Fruit fly (Drosophila melanogaster) whole organism, embryonic: ENCODE data around the gene CG43750.

Experiments
- Aef1 ChIP-seq: fragments of 200-800 bp; sonication (Bioruptor generic); IDR thresholded peaks from 3 replicates; pipeline ENCODE4 v1.3.6; 2022; ENCODE audit warnings: missing biosample characterization, missing genetic modification characterization
- Atf3 ChIP-seq: fragments of 200-800 bp; sonication (Bioruptor generic); optimal IDR thresholded peaks from 3 replicates; lab custom pipeline; 2016; ENCODE audit warnings: missing biosample characterization, missing genetic modification characterization
- B-H2 ChIP-seq: fragments of 200-800 bp; sonication (Bioruptor generic); optimal IDR thresholded peaks from 2 replicates; lab custom pipeline; 2018; ENCODE audit warnings: missing biosample characterization, mild to moderate bottlenecking, missing genetic modification characterization
- CG1233 ChIP-seq: fragments of 200-800 bp; sonication (Bioruptor generic); optimal IDR thresholded peaks from 4 replicates; lab custom pipeline; 2018; ENCODE audit warnings: missing biosample characterization, mild to moderate bottlenecking, missing genetic modification characterization
- CG12942 ChIP-seq: fragments of 200-800 bp; sonication (Bioruptor generic); optimal IDR thresholded peaks from 3 replicates; lab custom pipeline; 2016; ENCODE audit warnings: missing biosample characterization, missing genetic modification characterization
- CG14014 ChIP-seq: fragments of 200-800 bp; sonication (Bioruptor generic); IDR thresholded peaks from 2 replicates; pipeline ENCODE4 v1.3.6; 2022; ENCODE audit warnings: missing biosample characterization, missing genetic modification characterization
- CG18476 ChIP-seq: fragments of 200-800 bp; sonication (Bioruptor generic); optimal IDR thresholded peaks from 2 replicates; lab custom pipeline; 2016; ENCODE audit warnings: missing biosample characterization, mild to moderate bottlenecking, missing genetic modification characterization
- CG2712 ChIP-seq: fragments of 200-800 bp; optimal IDR thresholded peaks from 3 replicates; lab custom pipeline; 2019; ENCODE audit warnings: missing biosample characterization, mild to moderate bottlenecking, missing genetic modification characterization, moderate library complexity
- CG2875 ChIP-seq: fragments of 200-800 bp; sonication (Bioruptor generic); optimal IDR thresholded peaks from 2 replicates; lab custom pipeline; 2017; ENCODE audit warnings: missing biosample characterization, mild to moderate bottlenecking, missing genetic modification characterization, missing genetic modification reagents
- CG33557 ChIP-seq: fragments of 200-800 bp; sonication (Bioruptor generic); optimal IDR thresholded peaks from 2 replicates; lab custom pipeline; 2019; ENCODE audit warnings: missing biosample characterization, mild to moderate bottlenecking, missing genetic modification characterization, moderate library complexity
- CG3838 ChIP-seq: fragments of 200-800 bp; sonication (Bioruptor generic); optimal IDR thresholded peaks from 3 replicates; lab custom pipeline; 2016; ENCODE audit warnings: missing biosample characterization, missing genetic modification characterization
- CG3847 ChIP-seq: fragments of 200-800 bp; sonication (Bioruptor generic); IDR thresholded peaks from 2 replicates; pipeline ENCODE4 v1.3.6; 2022; ENCODE audit warnings: missing biosample characterization, missing genetic modification characterization
- CG42726 ChIP-seq: fragments of 200-800 bp; sonication (Bioruptor generic); IDR thresholded peaks from 2 replicates; pipeline ENCODE4 v1.3.6; 2022; ENCODE audit warnings: missing biosample characterization, missing genetic modification characterization; ENCODE audit not compliant: partially characterized antibody
- CG6654 ChIP-seq: fragments of 200-800 bp; sonication (Bioruptor generic); optimal IDR thresholded peaks from 2 replicates; lab custom pipeline; 2017; ENCODE audit warnings: missing biosample characterization, mild to moderate bottlenecking, missing genetic modification characterization
- CG6689 ChIP-seq: fragments of 200-800 bp; sonication (Bioruptor generic); IDR thresholded peaks from 2 replicates; pipeline ENCODE4 v1.3.6; 2022; ENCODE audit warnings: missing biosample characterization, missing genetic modification characterization
- CG8281 ChIP-seq: fragments of 200-800 bp; sonication (Bioruptor generic); optimal IDR thresholded peaks from 2 replicates; lab custom pipeline; 2018; ENCODE audit warnings: missing biosample characterization, mild to moderate bottlenecking, missing genetic modification characterization, moderate library complexity
- CG8290 ChIP-seq, 3 experiments: fragments of 200-800 bp; sonication (Bioruptor generic); optimal IDR thresholded peaks; 2 replicates each; lab custom pipeline; 2016 to 2019; ENCODE audit warnings: missing biosample characterization in 3 of 3, missing genetic modification characterization in 3 of 3, mild to moderate bottlenecking in 2 of 3, moderate library complexity in 1 of 3
- Dek ChIP-seq: fragments of 200-800 bp; sonication (Bioruptor generic); optimal IDR thresholded peaks from 3 replicates; lab custom pipeline; 2019; ENCODE audit warnings: missing biosample characterization, mild to moderate bottlenecking, missing genetic modification characterization, moderate library complexity
- Dfd ChIP-seq, 2 experiments: fragments of >200 bp; optimal IDR thresholded peaks; 2 replicates each; lab custom pipeline; 2017; ENCODE audit warnings: missing biosample characterization in 2 of 2, missing genetic modification characterization in 2 of 2
- Doc3 ChIP-seq: fragments of 200-800 bp; sonication (Bioruptor generic); IDR thresholded peaks from 3 replicates; pipeline ENCODE4 v1.3.6; 2022; ENCODE audit warnings: missing biosample characterization, missing genetic modification characterization; ENCODE audit not compliant: partially characterized antibody
- Ets97D ChIP-seq: fragments of 200-800 bp; sonication (Bioruptor generic); optimal IDR thresholded peaks from 3 replicates; lab custom pipeline; 2016; ENCODE audit warnings: missing biosample characterization, missing genetic modification characterization
- Gug ChIP-seq: fragments of 200-800 bp; sonication (Bioruptor generic); IDR thresholded peaks from 4 replicates; pipeline ENCODE4 v1.3.6; 2022; ENCODE audit warnings: missing biosample characterization, missing genetic modification characterization
- H2.0 ChIP-seq: fragments of 200-800 bp; sonication (Bioruptor generic); IDR thresholded peaks from 2 replicates; pipeline ENCODE4 v1.3.6; 2022; ENCODE audit warnings: missing biosample characterization, missing genetic modification characterization
- Hand ChIP-seq: fragments of 200-800 bp; sonication (Bioruptor generic); optimal IDR thresholded peaks from 2 replicates; lab custom pipeline; 2017; ENCODE audit warnings: mild to moderate bottlenecking, missing biosample characterization, missing genetic modification reagents, missing genetic modification characterization
- Hr78 ChIP-seq, 2 experiments: fragments of 200-800 bp in 1 of 2; fragments of >200 bp in 1 of 2; sonication (Bioruptor generic) in 1 of 2; optimal IDR thresholded peaks; 2 replicates each; lab custom pipeline; 2017 to 2019; ENCODE audit warnings: missing biosample characterization in 2 of 2, missing genetic modification characterization in 2 of 2, mild to moderate bottlenecking in 1 of 2, moderate library complexity in 1 of 2
- Mad ChIP-seq: fragments of 200-800 bp; sonication (Bioruptor generic); optimal IDR thresholded peaks from 2 replicates; lab custom pipeline; 2016; ENCODE audit warnings: missing biosample characterization, missing genetic modification characterization
- Mes4 ChIP-seq: fragments of 200-800 bp; sonication (Bioruptor generic); optimal IDR thresholded peaks from 2 replicates; lab custom pipeline; 2016; ENCODE audit warnings: missing biosample characterization, missing genetic modification characterization
- NC2α ChIP-seq: fragments of 200-800 bp; sonication (Bioruptor generic); optimal IDR thresholded peaks from 2 replicates; lab custom pipeline; 2016; ENCODE audit warnings: missing biosample characterization, missing genetic modification characterization
- NC2β ChIP-seq: fragments of 200-800 bp; sonication (Bioruptor generic); optimal IDR thresholded peaks from 2 replicates; lab custom pipeline; 2016; ENCODE audit warnings: missing biosample characterization, missing genetic modification characterization
- PHDP ChIP-seq: fragments of 200-800 bp; sonication (Bioruptor generic); optimal IDR thresholded peaks from 3 replicates; lab custom pipeline; 2018; ENCODE audit warnings: missing biosample characterization, mild to moderate bottlenecking, missing genetic modification characterization, moderate library complexity
- Six4 ChIP-seq: fragments of 200-800 bp; sonication (Bioruptor generic); optimal IDR thresholded peaks from 2 replicates; lab custom pipeline; 2016; ENCODE audit warnings: missing biosample characterization, missing genetic modification characterization
- Stat92E ChIP-seq, 3 experiments: fragments of >200 bp in 2 of 3; fragments of 200-800 bp in 1 of 3; sonication (Bioruptor generic) in 1 of 3; optimal IDR thresholded peaks; 2 replicates each; lab custom pipeline; 2017 to 2019; ENCODE audit warnings: missing biosample characterization in 3 of 3, missing genetic modification characterization in 3 of 3, mild to moderate bottlenecking in 1 of 3, moderate library complexity in 1 of 3
- Usf ChIP-seq: fragments of 200-800 bp; sonication (Bioruptor generic); optimal IDR thresholded peaks from 2 replicates; lab custom pipeline; 2017; ENCODE audit warnings: missing genotype, missing biosample characterization, missing genetic modification characterization
- aop ChIP-seq: fragments of 200-800 bp; sonication (Bioruptor generic); IDR thresholded peaks from 2 replicates; pipeline ENCODE4 v1.3.6; 2022; ENCODE audit warnings: missing biosample characterization, missing genetic modification characterization
- bbx ChIP-seq: fragments of 200-800 bp; sonication (Bioruptor generic); IDR thresholded peaks from 2 replicates; pipeline ENCODE4 v1.3.6; 2022; ENCODE audit warnings: missing biosample characterization, missing genetic modification characterization; ENCODE audit not compliant: partially characterized antibody
- cato ChIP-seq: fragments of 200-800 bp; sonication (Bioruptor generic); optimal IDR thresholded peaks from 2 replicates; lab custom pipeline; 2016; ENCODE audit warnings: missing biosample characterization, missing genetic modification characterization, borderline replicate concordance
- chn ChIP-seq: fragments of 200-800 bp; sonication (Bioruptor generic); optimal IDR thresholded peaks from 2 replicates; lab custom pipeline; 2016; ENCODE audit warnings: missing biosample characterization, missing genetic modification characterization
- emc ChIP-seq: fragments of 200-800 bp; sonication (Bioruptor generic); optimal IDR thresholded peaks from 2 replicates; lab custom pipeline; 2016; ENCODE audit warnings: missing biosample characterization, missing genetic modification characterization
- fru ChIP-seq: fragments of >200 bp; optimal IDR thresholded peaks from 2 replicates; lab custom pipeline; 2017
- gfzf ChIP-seq: fragments of 200-800 bp; sonication (Bioruptor generic); optimal IDR thresholded peaks from 2 replicates; lab custom pipeline; 2016; ENCODE audit warnings: missing biosample characterization, mild to moderate bottlenecking, missing genetic modification characterization, moderate library complexity
- hth ChIP-seq: fragments of >200 bp; optimal IDR thresholded peaks from 2 replicates; lab custom pipeline; 2017; ENCODE audit warnings: inconsistent platforms
- ind ChIP-seq: fragments of 200-800 bp; sonication (Bioruptor generic); optimal IDR thresholded peaks from 3 replicates; lab custom pipeline; 2016; ENCODE audit warnings: missing biosample characterization, missing genetic modification characterization
- lab ChIP-seq: fragments of 200-800 bp; sonication (Bioruptor generic); optimal IDR thresholded peaks from 3 replicates; lab custom pipeline; 2017; ENCODE audit warnings: missing biosample characterization, missing genetic modification characterization, mild to moderate bottlenecking, moderate library complexity, missing genetic modification reagents
- lov ChIP-seq, 2 experiments: fragments of 200-800 bp in 1 of 2; fragments of >200 bp in 1 of 2; sonication (Bioruptor generic) in 1 of 2; IDR thresholded peaks in 1 of 2; optimal IDR thresholded peaks in 1 of 2; 2 replicates in 1 of 2; 3 replicates in 1 of 2; pipeline versions ENCODE4 v1.3.6 to Lab custom; 2017 to 2022; ENCODE audit warnings: missing biosample characterization in 1 of 2, missing genetic modification characterization in 1 of 2
- nmo ChIP-seq: fragments of 200-800 bp; sonication (Bioruptor generic); optimal IDR thresholded peaks from 2 replicates; lab custom pipeline; 2018; ENCODE audit warnings: missing biosample characterization, mild to moderate bottlenecking, missing genetic modification characterization, moderate library complexity
- ranshi ChIP-seq: fragments of 200-800 bp; sonication (Bioruptor generic); IDR thresholded peaks from 2 replicates; pipeline ENCODE4 v1.3.6; 2022; ENCODE audit warnings: missing biosample characterization, missing genetic modification characterization
- sisA ChIP-seq: fragments of 200-800 bp; sonication (Bioruptor generic); IDR thresholded peaks from 2 replicates; pipeline ENCODE4 v1.3.6; 2022; ENCODE audit warnings: missing biosample characterization, missing genetic modification characterization
- tup ChIP-seq: fragments of 200-800 bp; sonication (Bioruptor generic); optimal IDR thresholded peaks from 2 replicates; lab custom pipeline; 2016; ENCODE audit warnings: missing biosample characterization, mild to moderate bottlenecking, missing genetic modification characterization, moderate library complexity
- zfh2 ChIP-seq: fragments of 200-800 bp; sonication (Bioruptor generic); optimal IDR thresholded peaks from 2 replicates; lab custom pipeline; 2016; ENCODE audit warnings: missing biosample characterization, missing genetic modification characterization

CG43750 gene

DNA sequence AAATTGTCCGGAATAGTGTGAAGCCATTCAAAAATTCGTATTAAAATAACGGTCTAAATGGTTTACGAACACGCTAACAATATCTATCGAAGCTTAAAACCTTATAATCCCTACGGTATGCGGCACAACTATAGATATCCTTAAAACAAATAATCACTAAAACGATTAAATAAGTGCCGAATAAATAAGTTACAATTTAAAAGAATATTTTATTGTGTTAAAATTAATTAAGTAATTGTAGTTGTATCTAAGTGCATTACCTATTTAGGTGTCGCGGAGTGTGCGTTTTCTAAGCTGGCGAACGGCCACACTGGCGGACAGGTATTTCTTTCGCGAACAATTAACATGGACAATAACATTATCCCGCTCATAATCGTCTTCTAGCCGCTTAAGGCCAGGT lies 9.7 kb downstream of the CG43750 start, which contains the start of gene Eogt (continued):
- peak; percentile 64 for TF ChIP-seq Atf3 (GFP tag; lab: Kevin White, UChicago)
- peak; percentile 68 for TF ChIP-seq NC2β (GFP tag; lab: Kevin White, UChicago)
- peak; percentile 36 for TF ChIP-seq NC2α (GFP tag; lab: Kevin White, UChicago)
- no peak for TF ChIP-seq fru (lab: Kevin White, UChicago)
- peak; percentile 70 for TF ChIP-seq CG6654 (GFP tag; lab: Kevin White, UChicago)
- TF ChIP-seq CG12942 (GFP tag; lab: Kevin White, UChicago): peak; percentile 93
- peak; percentile 97 for TF ChIP-seq nmo (GFP tag; lab: Kevin White, UChicago)
- TF ChIP-seq CG8281 (tag; lab: Kevin White, UChicago): peak; percentile 75
- peak; percentile 96 for TF ChIP-seq sisA (GFP tag; lab: Robert Waterston, UW)
- peak; percentile 73 for TF ChIP-seq tup (GFP tag; lab: Kevin White, UChicago)
- peak; percentile 32 for TF ChIP-seq emc (GFP tag; lab: Kevin White, UChicago)
- TF ChIP-seq Usf (GFP tag; lab: Kevin White, UChicago): peak; percentile 94
- peak; percentile 95 for TF ChIP-seq CG2712 (tag; lab: Kevin White, UChicago)
- peak; percentile 97 for TF ChIP-seq ranshi (GFP tag; lab: Robert Waterston, UW)
- TF ChIP-seq Dfd (GFP tag; optimal IDR thresholded peaks at IDR 0.05; lab: Kevin White, UChicago): peak in 1 of 2 experiments; percentile 63
- peak; percentile 64 for TF ChIP-seq Hand
- peak; percentile 92 for TF ChIP-seq CG33557 (GFP tag; lab: Kevin White, UChicago)
- TF ChIP-seq CG42726 (GFP tag; lab: Robert Waterston, UW): no peak
- TF ChIP-seq Six4 (GFP tag; lab: Kevin White, UChicago): peak; percentile 79
- TF ChIP-seq hth (lab: Kevin White, UChicago): no peak
- peak; percentile 51 for TF ChIP-seq Mes4
- no peak for TF ChIP-seq bbx (GFP tag; lab: Robert Waterston, UW)
- TF ChIP-seq Mad (GFP tag; lab: Kevin White, UChicago): peak; percentile 71
- TF ChIP-seq cato: peak; percentile 87
- peak; percentile 86 for TF ChIP-seq CG1233 (GFP tag; lab: Kevin White, UChicago)
- TF ChIP-seq CG8290 (GFP tag; optimal IDR thresholded peaks at IDR 0.05; lab: Kevin White, UChicago): peak; percentile 84
- peak; percentile 58 to 98 for TF ChIP-seq CG8290 (tag; optimal IDR thresholded peaks at IDR 0.05; lab: Kevin White, UChicago)
- TF ChIP-seq Hr78 (GFP tag; optimal IDR thresholded peaks at IDR 0.05; lab: Kevin White, UChicago): no peak
- TF ChIP-seq lov (optimal IDR thresholded peaks at IDR 0.05; lab: Kevin White, UChicago): no peak
- peak; percentile 96 for TF ChIP-seq lov (GFP tag; IDR thresholded peaks at IDR 0.05; lab: Robert Waterston, UW)
- peak; percentile 78 for TF ChIP-seq zfh2 (GFP tag; lab: Kevin White, UChicago)
- TF ChIP-seq B-H2 (GFP tag; lab: Kevin White, UChicago): peak; percentile 77
- peak; percentile 62 for TF ChIP-seq gfzf
- TF ChIP-seq chn: peak; percentile 86
- peak; percentile 85 for TF ChIP-seq ind
- peak in 1 of 3 experiments; percentile 79 for TF ChIP-seq Stat92E (GFP tag; optimal IDR thresholded peaks at IDR 0.05; lab: Kevin White, UChicago)
- TF ChIP-seq CG2875 (GFP tag; lab: Kevin White, UChicago): peak; percentile 84
- TF ChIP-seq CG6689 (GFP tag; lab: Robert Waterston, UW): peak; percentile 97
- no peak for TF ChIP-seq Doc3 (GFP tag; lab: Robert Waterston, UW)
- TF ChIP-seq lab (GFP tag; lab: Kevin White, UChicago): peak; percentile 90
- peak; percentile 95 for TF ChIP-seq CG3847 (GFP tag; lab: Robert Waterston, UW)
- peak; percentile 45 for TF ChIP-seq Ets97D (GFP tag; lab: Kevin White, UChicago)
- peak; percentile 95 for TF ChIP-seq PHDP (tag; lab: Kevin White, UChicago)
- peak; percentile 74 for TF ChIP-seq CG3838
- peak; percentile 98 for TF ChIP-seq H2.0
- peak; percentile 94 for TF ChIP-seq Dek (tag; lab: Kevin White, UChicago)
- peak; percentile 93 for TF ChIP-seq Gug (GFP tag; lab: Robert Waterston, UW)
- peak; percentile 97 for TF ChIP-seq CG14014 (GFP tag; lab: Robert Waterston, UW)
- peak; percentile 86 for TF ChIP-seq CG18476 (GFP tag; lab: Kevin White, UChicago)
- peak; percentile 84; the same call in 1 of the 2 replicates for TF ChIP-seq aop (GFP tag; lab: Robert Waterston, UW)
- TF ChIP-seq Aef1 (GFP tag; lab: Robert Waterston, UW): peak; percentile 97
